Fruit fly (Drosophila melanogaster) whole organism, embryonic: ENCODE data around the gene Dbp21E2.

Source experiments
- Abd-B ChIP-seq: fragments of 200-800 bp; sonication (Bioruptor generic); optimal IDR thresholded peaks from 2 replicates; lab custom pipeline; 2018; ENCODE audit warnings: missing biosample characterization, mild to moderate bottlenecking, missing genetic modification characterization, moderate library complexity
- CG10654 ChIP-seq: fragments of 200-800 bp; sonication (Bioruptor generic); optimal IDR thresholded peaks from 2 replicates; lab custom pipeline; 2016; ENCODE audit warnings: missing biosample characterization, missing genetic modification characterization
- CG11696 ChIP-seq: fragments of 200-800 bp; sonication (Bioruptor generic); IDR thresholded peaks from 2 replicates; pipeline ENCODE4 v1.3.6; 2022; ENCODE audit warnings: missing biosample characterization, missing genetic modification characterization
- CG1603 ChIP-seq: fragments of 200-800 bp; sonication (Bioruptor generic); optimal IDR thresholded peaks from 2 replicates; lab custom pipeline; 2019; ENCODE audit warnings: missing biosample characterization, mild to moderate bottlenecking, missing genetic modification characterization, moderate library complexity
- CG17612 ChIP-seq: fragments of 200-800 bp; sonication (Bioruptor generic); IDR thresholded peaks from 2 replicates; pipeline ENCODE4 v1.3.6; 2022; ENCODE audit warnings: missing biosample characterization, missing genetic modification characterization
- CG1792 ChIP-seq: fragments of 200-800 bp; sonication (Bioruptor generic); optimal IDR thresholded peaks from 2 replicates; lab custom pipeline; 2016; ENCODE audit warnings: missing biosample characterization, missing genetic modification characterization
- CG2712 ChIP-seq: fragments of 200-800 bp; optimal IDR thresholded peaks from 3 replicates; lab custom pipeline; 2019; ENCODE audit warnings: missing biosample characterization, mild to moderate bottlenecking, missing genetic modification characterization, moderate library complexity
- CG30020 ChIP-seq: fragments of 200-800 bp; optimal IDR thresholded peaks from 2 replicates; lab custom pipeline; 2019; ENCODE audit warnings: missing biosample characterization, mild to moderate bottlenecking, missing genetic modification characterization, moderate library complexity
- CG33213 ChIP-seq: fragments of 200-800 bp; sonication (Bioruptor generic); optimal IDR thresholded peaks from 3 replicates; lab custom pipeline; 2016; ENCODE audit warnings: missing biosample characterization, missing genetic modification characterization
- CG42726 ChIP-seq: fragments of 200-800 bp; sonication (Bioruptor generic); IDR thresholded peaks from 2 replicates; pipeline ENCODE4 v1.3.6; 2022; ENCODE audit warnings: missing biosample characterization, missing genetic modification characterization; ENCODE audit not compliant: partially characterized antibody
- CG6272 ChIP-seq: fragments of 200-800 bp; sonication (Bioruptor generic); IDR thresholded peaks from 2 replicates; pipeline ENCODE4 v1.3.6; 2022; ENCODE audit warnings: missing biosample characterization, missing genetic modification characterization
- CG6791 ChIP-seq: fragments of 200-800 bp; sonication (Bioruptor generic); IDR thresholded peaks from 3 replicates; pipeline ENCODE4 v1.3.6; 2022; ENCODE audit warnings: missing biosample characterization, missing genetic modification characterization; ENCODE audit not compliant: partially characterized antibody
- CG7271 ChIP-seq: fragments of 200-800 bp; sonication (Bioruptor generic); optimal IDR thresholded peaks from 2 replicates; lab custom pipeline; 2018; ENCODE audit warnings: missing biosample characterization, mild to moderate bottlenecking, missing genetic modification characterization, moderate library complexity
- CG8388 ChIP-seq: fragments of 200-800 bp; sonication (Bioruptor generic); optimal IDR thresholded peaks from 2 replicates; lab custom pipeline; 2019; ENCODE audit warnings: missing biosample characterization, mild to moderate bottlenecking, missing genetic modification characterization, moderate library complexity
- CG8765 ChIP-seq: fragments of 200-800 bp; sonication (Bioruptor generic); IDR thresholded peaks from 2 replicates; pipeline ENCODE4 v1.3.6; 2022; ENCODE audit warnings: missing biosample characterization, missing genetic modification characterization
- CG8944 ChIP-seq: fragments of 200-800 bp; sonication (Bioruptor generic); optimal IDR thresholded peaks from 3 replicates; lab custom pipeline; 2016; ENCODE audit warnings: missing biosample characterization, missing genetic modification characterization
- CG9609 ChIP-seq: fragments of 200-800 bp; sonication (Bioruptor generic); optimal IDR thresholded peaks from 3 replicates; lab custom pipeline; 2016; ENCODE audit warnings: missing biosample characterization, missing genetic modification characterization
- ERR ChIP-seq: fragments of 200-800 bp; sonication (Bioruptor generic); optimal IDR thresholded peaks from 2 replicates; lab custom pipeline; 2016; ENCODE audit warnings: missing biosample characterization, missing genetic modification characterization
- Hr78 ChIP-seq, 2 experiments: fragments of 200-800 bp in 1 of 2; fragments of >200 bp in 1 of 2; sonication (Bioruptor generic) in 1 of 2; optimal IDR thresholded peaks; 2 replicates each; lab custom pipeline; 2017 to 2019; ENCODE audit warnings: missing biosample characterization in 2 of 2, missing genetic modification characterization in 2 of 2, mild to moderate bottlenecking in 1 of 2, moderate library complexity in 1 of 2
- Hsf ChIP-seq: fragments of 200-800 bp; sonication (Bioruptor generic); optimal IDR thresholded peaks from 3 replicates; lab custom pipeline; 2016; ENCODE audit warnings: missing biosample characterization, missing genetic modification characterization
- Med ChIP-seq: fragments of 200-800 bp; sonication (Bioruptor generic); peaks from one replicate; lab custom pipeline; 2016; ENCODE audit warnings: missing biosample characterization, missing genetic modification characterization, mild to moderate bottlenecking, inconsistent platforms, moderate library complexity
- Myb ChIP-seq: fragments of 200-800 bp; sonication (Bioruptor generic); optimal IDR thresholded peaks from 2 replicates; lab custom pipeline; 2016; ENCODE audit warnings: missing biosample characterization, missing genetic modification characterization
- Poxn ChIP-seq: fragments of 200-800 bp; sonication (Bioruptor generic); IDR thresholded peaks from 2 replicates; pipeline ENCODE4 v1.3.6; 2022; ENCODE audit warnings: missing biosample characterization, missing genetic modification characterization
- Ravus ChIP-seq: fragments of 200-800 bp; sonication (Bioruptor generic); IDR thresholded peaks from 2 replicates; pipeline ENCODE4 v1.3.6; 2022; ENCODE audit warnings: missing biosample characterization, missing genetic modification characterization
- Sry-δ ChIP-seq: fragments of 200-800 bp; sonication (Bioruptor generic); optimal IDR thresholded peaks from 2 replicates; lab custom pipeline; 2016; ENCODE audit warnings: missing biosample characterization, missing genetic modification characterization
- Vsx1 ChIP-seq: fragments of 200-800 bp; sonication (Bioruptor generic); optimal IDR thresholded peaks from 2 replicates; lab custom pipeline; 2017; ENCODE audit warnings: missing biosample characterization, mild to moderate bottlenecking, missing genetic modification characterization, missing genetic modification reagents
- bcd ChIP-seq: fragments of 200-800 bp; sonication (Bioruptor generic); optimal IDR thresholded peaks from 2 replicates; lab custom pipeline; 2017; ENCODE audit warnings: missing biosample characterization, mild to moderate bottlenecking, missing genetic modification characterization
- cas ChIP-seq: fragments of 200-800 bp; sonication (Bioruptor generic); IDR thresholded peaks from 2 replicates; pipeline ENCODE4 v1.3.6; 2022; ENCODE audit warnings: missing biosample characterization, missing genetic modification characterization
- chinmo ChIP-seq: fragments of 200-800 bp; sonication (Bioruptor generic); IDR thresholded peaks from 4 replicates; pipeline ENCODE4 v1.3.6; 2022; ENCODE audit warnings: missing biosample characterization, missing genetic modification characterization; ENCODE audit not compliant: partially characterized antibody
- ci ChIP-seq: fragments of 200-800 bp; sonication (Bioruptor generic); IDR thresholded peaks from 3 replicates; pipeline ENCODE4 v1.3.6; 2022; ENCODE audit warnings: missing biosample characterization, missing genetic modification characterization
- dati ChIP-seq: fragments of 200-800 bp; sonication (Bioruptor generic); IDR thresholded peaks from 2 replicates; pipeline ENCODE4 v1.3.6; 2022; ENCODE audit warnings: missing biosample characterization, missing genetic modification characterization
- en ChIP-seq: fragments of 200-800 bp; sonication (Bioruptor generic); optimal IDR thresholded peaks from 2 replicates; lab custom pipeline; 2016; ENCODE audit warnings: missing biosample characterization, missing genetic modification characterization
- fu2 ChIP-seq: fragments of 200-800 bp; sonication (Bioruptor generic); optimal IDR thresholded peaks from 2 replicates; lab custom pipeline; 2016; ENCODE audit warnings: missing biosample characterization, missing genetic modification characterization
- klu ChIP-seq: fragments of 200-800 bp; sonication (Bioruptor generic); IDR thresholded peaks from 2 replicates; pipeline ENCODE4 v1.3.6; 2022; ENCODE audit warnings: missing biosample characterization, missing genetic modification characterization
- luna ChIP-seq: fragments of 200-800 bp; sonication (Bioruptor generic); optimal IDR thresholded peaks from 2 replicates; lab custom pipeline; 2016; ENCODE audit warnings: missing biosample characterization, missing genetic modification characterization
- oc ChIP-seq: fragments of 200-800 bp; sonication (Bioruptor generic); optimal IDR thresholded peaks from 2 replicates; lab custom pipeline; 2018; ENCODE audit warnings: missing biosample characterization, mild to moderate bottlenecking, missing genetic modification characterization, moderate library complexity
- phol ChIP-seq: fragments of 200-800 bp; sonication (Bioruptor generic); optimal IDR thresholded peaks from 3 replicates; lab custom pipeline; 2018; ENCODE audit warnings: missing biosample characterization, mild to moderate bottlenecking, missing genetic modification characterization, moderate library complexity
- pita ChIP-seq: fragments of 200-800 bp; sonication (Bioruptor generic); optimal IDR thresholded peaks from 2 replicates; lab custom pipeline; 2017; ENCODE audit warnings: missing biosample characterization, mild to moderate bottlenecking, missing genetic modification characterization
- pum ChIP-seq: fragments of 200-800 bp; sonication (Bioruptor generic); optimal IDR thresholded peaks from 2 replicates; lab custom pipeline; 2016; ENCODE audit warnings: missing biosample characterization, missing genetic modification characterization
- sr ChIP-seq: fragments of 200-800 bp; sonication (Bioruptor generic); IDR thresholded peaks from 3 replicates; pipeline ENCODE4 v1.3.6; 2022; ENCODE audit warnings: missing biosample characterization, missing genetic modification characterization
- tll ChIP-seq, 2 experiments: fragments of 200-800 bp in 1 of 2; fragments of >200 bp in 1 of 2; sonication (Bioruptor generic) in 1 of 2; optimal IDR thresholded peaks; 2 replicates each; lab custom pipeline; 2017 to 2019; ENCODE audit warnings: missing biosample characterization in 2 of 2, missing genetic modification characterization in 2 of 2, mild to moderate bottlenecking in 1 of 2, moderate library complexity in 1 of 2
- tx ChIP-seq: fragments of 200-800 bp; sonication (Bioruptor generic); optimal IDR thresholded peaks from 2 replicates; lab custom pipeline; 2016; ENCODE audit warnings: missing biosample characterization, missing genetic modification characterization
- usp ChIP-seq: fragments of >200 bp; optimal IDR thresholded peaks from 2 replicates; lab custom pipeline; 2017; ENCODE audit warnings: missing biosample characterization, missing genetic modification characterization
- vvl ChIP-seq: fragments of 200-800 bp; sonication (Bioruptor generic); IDR thresholded peaks from 2 replicates; pipeline ENCODE4 v1.3.6; 2022; ENCODE audit warnings: missing biosample characterization, missing genetic modification characterization

Gene Dbp21E2

DNA sequence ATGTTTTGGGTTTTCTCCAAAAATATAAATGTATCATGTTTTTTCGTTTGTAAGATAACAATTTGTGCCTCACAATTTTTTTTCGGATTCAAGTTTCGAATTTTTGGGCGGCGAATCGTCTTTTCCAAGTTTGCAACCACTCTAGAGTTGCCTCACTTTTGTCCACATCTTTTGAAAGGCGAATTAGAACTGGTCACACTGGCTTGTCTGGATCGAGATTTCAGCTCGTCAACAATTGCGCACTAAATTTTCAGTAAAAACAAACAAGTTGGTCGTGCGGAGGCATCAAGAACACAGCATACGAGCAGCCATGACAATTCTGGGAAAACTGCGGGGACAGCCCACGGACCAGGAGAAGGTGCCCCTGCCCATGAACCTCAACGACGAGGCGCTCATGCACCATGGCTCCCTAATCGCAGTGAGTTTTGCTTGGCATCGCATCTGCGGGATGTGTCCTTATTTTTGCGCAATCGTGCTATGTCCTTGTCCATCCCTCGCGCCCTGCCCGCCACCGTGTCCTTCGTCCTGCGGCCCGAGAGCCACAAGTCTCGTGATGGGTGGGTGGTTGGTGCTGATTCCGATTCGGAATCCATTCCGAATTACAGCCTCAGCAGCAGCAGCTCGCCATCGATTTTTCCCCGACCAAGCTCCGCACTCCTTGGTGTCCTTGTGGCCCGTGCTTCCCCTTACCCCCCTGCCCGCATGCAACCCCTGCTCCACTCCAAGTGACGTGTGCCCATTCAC lies 10.0 kb downstream of the Dbp21E2 start, which contains the start of gene CG3662 (continued):
- TF ChIP-seq usp (no peak), CG1603 (tag; lab: Kevin White, UChicago) (peak; percentile 81)

DNA sequence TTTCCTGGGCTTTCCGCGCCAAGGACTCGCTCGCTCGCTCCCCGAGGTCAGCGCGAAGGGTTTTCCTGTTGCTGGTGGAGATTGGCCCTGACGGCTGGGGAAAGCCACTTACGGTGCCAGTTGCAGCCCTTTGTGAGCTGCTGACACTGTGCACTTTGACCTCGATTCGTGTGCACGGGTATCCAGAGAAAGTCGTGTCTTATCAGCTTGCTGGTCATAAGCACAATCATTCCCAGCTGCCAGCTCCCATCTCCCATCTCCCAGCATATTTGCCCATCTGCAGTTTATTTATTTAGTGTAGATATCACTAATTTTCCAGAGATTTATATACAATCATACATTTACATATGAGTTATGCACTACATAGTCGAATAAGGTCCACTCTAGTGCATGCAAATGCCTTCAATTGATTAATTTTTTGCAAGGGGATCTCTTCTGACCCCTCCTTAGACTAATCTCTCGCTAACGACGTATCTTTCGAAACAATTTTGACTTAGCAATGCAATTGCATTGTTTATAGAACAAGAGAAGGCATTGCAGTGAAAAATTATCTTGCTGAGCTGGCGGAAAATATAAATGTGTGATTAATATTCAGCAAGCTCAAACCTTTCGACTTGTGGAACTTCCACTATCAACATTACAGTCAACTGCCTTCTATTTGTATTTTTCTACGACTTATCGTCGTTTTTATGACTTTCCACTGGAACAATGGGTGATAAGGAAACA lies 10.8 kb downstream of the Dbp21E2 start:
- no peak for TF ChIP-seq luna (GFP tag; lab: Kevin White, UChicago)
- no peak for TF ChIP-seq Vsx1 (GFP tag; lab: Kevin White, UChicago)
- TF ChIP-seq chinmo (GFP tag; lab: Robert Waterston, UW), result no peak
- TF ChIP-seq tll (GFP tag; optimal IDR thresholded peaks at IDR 0.05; lab: Kevin White, UChicago), result no peak
- TF ChIP-seq tx (GFP tag; lab: Kevin White, UChicago), result no peak
- TF ChIP-seq oc (tag; lab: Kevin White, UChicago), result no peak
- 0 out of 2 replicates have a peak, but pooled peaks have one; percentile 48 for TF ChIP-seq CG42726 (GFP tag; lab: Robert Waterston, UW)
- TF ChIP-seq Hr78 (GFP tag; optimal IDR thresholded peaks at IDR 0.05; lab: Kevin White, UChicago), result peak in 1 of 2 experiments; percentile 62
- no peak for TF ChIP-seq Abd-B
- TF ChIP-seq Myb (GFP tag; lab: Kevin White, UChicago), result no peak
- no peak for TF ChIP-seq CG1792 (GFP tag; lab: Kevin White, UChicago)
- TF ChIP-seq, all 482 proteins: peak for 2

DNA sequence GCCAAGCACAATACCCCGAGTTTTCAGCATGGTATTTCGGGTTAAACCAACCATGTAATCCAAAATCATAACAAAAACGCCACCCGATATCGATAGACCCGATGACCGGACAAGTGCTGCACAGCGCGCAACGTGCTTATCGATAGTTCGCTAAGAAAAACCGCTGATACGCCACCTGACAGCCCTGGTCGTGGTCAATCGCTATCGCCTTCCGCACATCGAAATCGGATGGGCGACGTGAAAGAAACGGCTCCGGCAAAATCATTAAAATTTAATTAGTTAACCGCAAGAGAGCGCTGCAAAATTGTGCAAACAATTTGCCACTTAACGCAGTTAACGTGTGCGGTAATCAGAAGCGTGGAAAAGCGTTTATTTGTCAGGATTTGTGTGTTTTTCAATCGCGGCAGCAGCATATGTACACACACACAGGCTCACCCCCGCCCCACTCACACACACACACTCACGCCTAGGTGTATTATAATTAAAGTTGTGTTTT lies 14.4 kb downstream of the Dbp21E2 start, which contains the start of the genes CG3862 and dock:
TSS of gene CG3862 (minus strand) at position 94 of the 496 bp plus-strand sequence.
TSS of gene dock (plus strand) at position 202 of the 496 bp plus-strand sequence.
- TF ChIP-seq CG9609 (GFP tag; lab: Kevin White, UChicago), result peak; percentile 4
- TF ChIP-seq pum (GFP tag; lab: Kevin White, UChicago), result peak; percentile 63
- no peak for TF ChIP-seq klu (GFP tag; lab: Robert Waterston, UW)
- peak; percentile 65 for TF ChIP-seq CG33213 (GFP tag; lab: Kevin White, UChicago)
- TF ChIP-seq fu2 (GFP tag; lab: Kevin White, UChicago), result peak; percentile 28
- TF ChIP-seq CG8765 (GFP tag; lab: Robert Waterston, UW), result 0 out of 2 replicates have a peak, but pooled peaks have one; percentile 41
- TF ChIP-seq ci, result peak; percentile 77; the same call in 2 of the 3 replicates
- TF ChIP-seq CG10654, result no peak
- TF ChIP-seq en (GFP tag; lab: Kevin White, UChicago), result no peak
- TF ChIP-seq CG17612 (GFP tag; lab: Robert Waterston, UW), result no peak
- peak; percentile 45 for TF ChIP-seq CG2712 (tag; lab: Kevin White, UChicago)
- TF ChIP-seq CG6272 (GFP tag; lab: Robert Waterston, UW), result peak; percentile 63; the same call in 1 of the 2 replicates
- TF ChIP-seq dati, result no peak
- TF ChIP-seq CG30020 (tag; lab: Kevin White, UChicago), result peak; percentile 16
- no peak for TF ChIP-seq CG7271
- TF ChIP-seq cas (GFP tag; lab: Robert Waterston, UW), result peak; percentile 62; the same call in 1 of the 2 replicates
- TF ChIP-seq Poxn (GFP tag; lab: Robert Waterston, UW), result no peak
- TF ChIP-seq ERR (GFP tag; lab: Kevin White, UChicago), result peak; percentile 51
- peak; percentile 99 for TF ChIP-seq CG6791 (GFP tag; lab: Robert Waterston, UW)
- no peak for TF ChIP-seq CG11696
- peak; percentile 51 for TF ChIP-seq Hsf (GFP tag; lab: Kevin White, UChicago)
- TF ChIP-seq Med (GFP tag; lab: Kevin White, UChicago), result peak; percentile 97
- TF ChIP-seq CG8388 (GFP tag; lab: Kevin White, UChicago), result no peak
- TF ChIP-seq sr (GFP tag; lab: Robert Waterston, UW), result no peak
- TF ChIP-seq phol, result peak; percentile 42
- no peak for TF ChIP-seq Ravus (GFP tag; lab: Robert Waterston, UW)
- TF ChIP-seq CG8944 (GFP tag; lab: Kevin White, UChicago), result peak; percentile 22
- no peak for TF ChIP-seq pita (GFP tag; lab: Kevin White, UChicago)
- TF ChIP-seq Sry-δ, result peak; percentile 89
- peak; percentile 49 for TF ChIP-seq bcd
- peak; percentile 40; the same call in 1 of the 2 replicates for TF ChIP-seq vvl (GFP tag; lab: Robert Waterston, UW)
